Fruit fly (Drosophila melanogaster): ENCODE measurements around the gene CG31601.

The CG31601 gene

DNA sequence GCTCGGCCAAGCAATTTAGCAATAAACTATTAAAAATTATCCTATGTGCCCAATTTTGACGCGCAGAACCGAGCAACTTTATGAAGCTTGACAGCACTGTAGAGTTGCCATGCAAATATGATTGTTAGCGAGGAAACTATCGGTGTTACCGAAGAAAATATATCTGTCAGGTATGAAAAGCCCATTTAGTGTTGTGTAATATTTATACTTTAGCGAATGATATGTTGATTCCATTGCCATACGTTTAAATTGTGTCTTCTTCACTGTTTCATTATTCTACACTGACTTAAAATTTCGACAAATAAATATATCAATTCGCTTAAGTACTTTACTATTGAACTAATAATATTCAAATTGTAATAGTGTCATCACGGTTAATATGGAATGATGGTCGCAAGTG, at the start of gene CG31601:
Gene CG31601, minus strand, starts transcription at position 101 of the 400 bp plus-strand sequence.
- no peak for TF ChIP-seq Vsx2 (GFP tag; optimal IDR thresholded peaks at IDR 0.05; ENCODE audit: partially characterized antibody)
- no peak for TF ChIP-seq Mio (GFP tag; optimal IDR thresholded peaks at IDR 0.05)
- TF ChIP-seq Hr78 (GFP tag; optimal IDR thresholded peaks at IDR 0.05), result no peak
- no peak for TF ChIP-seq Dfd (GFP tag; optimal IDR thresholded peaks at IDR 0.05)
- no peak for TF ChIP-seq N (GFP tag; optimal IDR thresholded peaks at IDR 0.05)
- no peak for TF ChIP-seq Hr83 (GFP tag; optimal IDR thresholded peaks at IDR 0.05; ENCODE audit: poor library complexity, severe bottlenecking)
- TF ChIP-seq HLH106 (tag; optimal IDR thresholded peaks at IDR 0.05), result no peak
- no peak for TF ChIP-seq brk (GFP tag; optimal IDR thresholded peaks at IDR 0.05)
- TF ChIP-seq pan (optimal IDR thresholded peaks at IDR 0.05), result no peak
- TF ChIP-seq Jra (GFP tag; optimal IDR thresholded peaks at IDR 0.05), result no peak
- TF ChIP-seq Sp1 (GFP tag; optimal IDR thresholded peaks at IDR 0.05), result no peak
- TF ChIP-seq GATAd (GFP tag; optimal IDR thresholded peaks at IDR 0.05), result no peak
- TF ChIP-seq ey (GFP tag; optimal IDR thresholded peaks at IDR 0.05), result no peak
- TF ChIP-seq CG9705 (GFP tag; optimal IDR thresholded peaks at IDR 0.05), result no peak
- TF ChIP-seq dsf (GFP tag; optimal IDR thresholded peaks at IDR 0.05; ENCODE audit: borderline replicate concordance), result no peak
- no peak for TF ChIP-seq woc (GFP tag; optimal IDR thresholded peaks at IDR 0.05)
- TF ChIP-seq foxo (GFP tag; optimal IDR thresholded peaks at IDR 0.05), result no peak
- no peak for TF ChIP-seq rgr (GFP tag; optimal IDR thresholded peaks at IDR 0.05)
- no peak for TF ChIP-seq Abd-B (GFP tag; optimal IDR thresholded peaks at IDR 0.05)

DNA sequence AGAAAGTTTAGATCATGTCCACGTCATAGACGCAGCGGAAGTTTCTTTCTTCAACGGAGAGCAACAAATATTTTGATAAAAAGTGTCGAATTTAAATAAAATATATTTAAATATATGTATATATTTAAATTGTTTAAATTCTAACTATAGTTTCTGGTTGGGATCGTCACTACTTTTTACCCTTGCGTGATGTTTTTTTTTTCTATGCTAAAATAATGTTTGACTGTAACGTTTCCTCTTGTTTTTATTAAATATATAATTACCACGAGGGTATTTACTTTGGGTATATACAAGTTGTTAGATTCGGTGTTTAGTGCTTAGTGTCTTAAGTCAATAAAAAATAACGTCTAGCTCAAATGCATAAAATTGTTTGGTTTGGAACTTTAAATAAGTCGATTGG, 35.7 kb upstream of the CG31601 start, which contains the start of gene ttm3:
Gene ttm3, plus strand, starts transcription at position 301 of the 400 bp plus-strand sequence.
- TF ChIP-seq Abd-B (GFP tag; optimal IDR thresholded peaks at IDR 0.05), result no peak
- no peak for TF ChIP-seq foxo (GFP tag; optimal IDR thresholded peaks at IDR 0.05)

DNA sequence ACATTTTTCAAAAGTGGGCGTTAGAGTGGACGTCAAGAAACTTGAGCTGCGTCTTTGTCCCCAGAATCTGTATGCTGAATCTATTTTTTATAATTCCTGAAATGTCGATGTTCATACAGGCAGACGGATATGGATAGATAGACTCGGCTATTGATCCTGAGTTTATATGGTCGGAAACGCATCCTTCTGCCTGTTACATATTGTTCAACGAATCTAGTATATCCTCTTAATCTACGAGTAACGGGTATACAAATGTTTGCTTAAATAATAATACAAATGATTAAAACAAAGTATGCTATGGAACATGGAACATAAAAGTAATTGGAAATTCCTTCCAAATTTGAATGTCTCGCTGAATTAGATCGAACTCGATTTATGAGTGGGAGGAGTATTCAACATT, 27.2 kb upstream of the CG31601 start, which contains the start of gene tplus3a:
Gene tplus3a, plus strand, starts transcription at position 301 of the 400 bp plus-strand sequence.
- no peak for TF ChIP-seq Dfd (GFP tag; optimal IDR thresholded peaks at IDR 0.05)
- no peak for TF ChIP-seq Vsx2 (GFP tag; optimal IDR thresholded peaks at IDR 0.05; ENCODE audit: partially characterized antibody)
- no peak for TF ChIP-seq Dif (GFP tag; optimal IDR thresholded peaks at IDR 0.05; ENCODE audit: partially characterized antibody)
- TF ChIP-seq Jra (GFP tag; optimal IDR thresholded peaks at IDR 0.05), result no peak
- TF ChIP-seq GATAd (GFP tag; optimal IDR thresholded peaks at IDR 0.05), result no peak
- TF ChIP-seq OdsH (GFP tag; optimal IDR thresholded peaks at IDR 0.05), result no peak
- TF ChIP-seq dsf (GFP tag; optimal IDR thresholded peaks at IDR 0.05; ENCODE audit: borderline replicate concordance), result no peak
- no peak for TF ChIP-seq fru (GFP tag; optimal IDR thresholded peaks at IDR 0.05)
- no peak for TF ChIP-seq N (GFP tag; optimal IDR thresholded peaks at IDR 0.05)
- no peak for TF ChIP-seq dl (GFP tag; optimal IDR thresholded peaks at IDR 0.05; ENCODE audit: insufficient read depth in 1 of 2, partially characterized antibody in 2 of 2)
- no peak for TF ChIP-seq usp (GFP tag; optimal IDR thresholded peaks at IDR 0.05)
- TF ChIP-seq CrebA (GFP tag; optimal IDR thresholded peaks at IDR 0.05; ENCODE audit: borderline replicate concordance), result no peak

DNA sequence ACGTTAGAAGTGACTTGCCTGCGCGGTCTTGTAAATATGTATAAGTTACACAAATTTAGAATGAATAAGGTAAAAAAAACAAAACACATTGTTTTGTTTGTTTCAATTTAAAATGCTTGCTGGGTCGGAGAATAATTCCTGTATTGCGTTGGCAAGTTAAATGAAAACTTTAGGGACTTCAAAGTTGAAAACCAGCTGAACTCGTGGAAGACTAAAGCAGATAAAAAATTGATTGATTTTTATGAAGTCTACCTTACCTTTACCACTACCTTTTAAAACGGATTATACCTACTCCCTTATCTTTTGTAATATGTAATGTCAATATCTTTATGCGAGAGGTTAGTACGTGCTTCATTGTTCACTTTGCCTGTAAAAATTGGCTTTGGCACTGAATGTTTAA, 21.6 kb upstream of the CG31601 start, which contains the start of gene CG42597:
Gene CG42597, minus strand, starts transcription at position 101 of the 400 bp plus-strand sequence.
- no peak for TF ChIP-seq Hr78 (GFP tag; optimal IDR thresholded peaks at IDR 0.05)
- TF ChIP-seq Vsx2 (GFP tag; optimal IDR thresholded peaks at IDR 0.05; ENCODE audit: partially characterized antibody), result no peak
- no peak for TF ChIP-seq Dfd (GFP tag; optimal IDR thresholded peaks at IDR 0.05)
- TF ChIP-seq dsf (GFP tag; optimal IDR thresholded peaks at IDR 0.05; ENCODE audit: borderline replicate concordance), result no peak
- TF ChIP-seq dl (GFP tag; optimal IDR thresholded peaks at IDR 0.05; ENCODE audit: insufficient read depth in 1 of 2, partially characterized antibody in 2 of 2), result no peak
- TF ChIP-seq dmrt93B (GFP tag; optimal IDR thresholded peaks at IDR 0.05), result no peak
- no peak for TF ChIP-seq CrebA (GFP tag; optimal IDR thresholded peaks at IDR 0.05; ENCODE audit: borderline replicate concordance)
- no peak for TF ChIP-seq Dif (GFP tag; optimal IDR thresholded peaks at IDR 0.05; ENCODE audit: partially characterized antibody)
- no peak for TF ChIP-seq CG32264 (GFP tag; optimal IDR thresholded peaks at IDR 0.05)
- no peak for TF ChIP-seq brk (GFP tag; optimal IDR thresholded peaks at IDR 0.05)
- no peak for TF ChIP-seq pan (optimal IDR thresholded peaks at IDR 0.05)

DNA sequence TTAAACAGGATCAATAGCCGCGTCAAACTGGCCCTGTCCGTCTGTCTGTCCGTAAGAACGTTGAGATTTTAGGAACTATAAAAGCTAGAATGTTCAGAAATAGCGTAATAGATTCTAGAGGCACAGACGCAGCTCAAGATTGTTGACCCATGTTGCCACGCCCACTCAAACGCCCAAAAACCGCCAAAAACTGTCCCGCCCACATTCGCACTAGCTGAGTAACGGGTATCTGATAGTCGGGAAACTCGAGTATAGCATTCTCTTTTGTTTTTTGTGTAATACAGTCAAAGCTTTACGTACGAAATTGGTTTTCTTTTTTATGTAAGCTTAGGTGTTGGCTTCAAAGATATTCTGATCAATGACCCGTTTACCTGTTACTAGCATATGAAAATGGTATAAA, 16.2 kb upstream of the CG31601 start:
- TF ChIP-seq CrebA (GFP tag; optimal IDR thresholded peaks at IDR 0.05; ENCODE audit: borderline replicate concordance), result no peak
- TF ChIP-seq Dfd (GFP tag; optimal IDR thresholded peaks at IDR 0.05), result peak; percentile 45

DNA sequence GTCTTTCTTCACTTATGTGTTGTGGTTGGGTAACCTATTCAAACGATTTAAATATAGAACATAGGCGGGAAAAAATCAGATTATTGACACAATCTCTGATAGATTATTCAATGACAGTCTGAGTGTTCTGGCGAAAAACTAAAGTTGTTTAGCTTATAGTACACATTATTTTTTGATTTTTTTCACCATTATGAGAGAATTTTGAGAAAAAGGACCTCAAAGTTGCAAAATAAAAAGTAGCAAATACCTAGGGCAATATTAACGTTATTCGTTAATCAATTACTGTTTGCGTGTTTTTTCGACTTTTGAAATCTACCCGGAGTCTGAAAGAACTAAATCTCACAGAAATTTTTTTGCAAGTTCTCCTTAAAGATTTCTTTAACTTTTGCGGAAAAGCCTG, 10.5 kb upstream of the CG31601 start, which contains the start of gene CG34173:
Gene CG34173, minus strand, starts transcription at position 101 of the 400 bp plus-strand sequence.
- TF ChIP-seq dl (GFP tag; optimal IDR thresholded peaks at IDR 0.05; ENCODE audit: insufficient read depth in 1 of 2, partially characterized antibody in 2 of 2) (no peak), Jra (GFP tag; optimal IDR thresholded peaks at IDR 0.05) (no peak), Sp1 (GFP tag; optimal IDR thresholded peaks at IDR 0.05) (no peak), Myc (optimal IDR thresholded peaks at IDR 0.05) (no peak), lola (GFP tag; optimal IDR thresholded peaks at IDR 0.05) (no peak), pan (optimal IDR thresholded peaks at IDR 0.05) (no peak), foxo (GFP tag; optimal IDR thresholded peaks at IDR 0.05) (no peak), CrebA (GFP tag; optimal IDR thresholded peaks at IDR 0.05; ENCODE audit: borderline replicate concordance) (no peak), Rel (GFP tag; optimal IDR thresholded peaks at IDR 0.05) (no peak), Rel (tag; optimal IDR thresholded peaks at IDR 0.05) (no peak), CG32264 (GFP tag; optimal IDR thresholded peaks at IDR 0.05) (no peak), CG9705 (GFP tag; optimal IDR thresholded peaks at IDR 0.05) (no peak), HLH106 (tag; optimal IDR thresholded peaks at IDR 0.05) (no peak), OdsH (GFP tag; optimal IDR thresholded peaks at IDR 0.05) (no peak), sage (GFP tag; optimal IDR thresholded peaks at IDR 0.05) (no peak), woc (GFP tag; optimal IDR thresholded peaks at IDR 0.05) (no peak), usp (GFP tag; optimal IDR thresholded peaks at IDR 0.05) (no peak), GATAd (GFP tag; optimal IDR thresholded peaks at IDR 0.05) (no peak)

Data from whole organism, wandering third instar larva.